Fruit fly (Drosophila melanogaster): ENCODE results near the gene Rpn12.

Gene Rpn12

DNA sequence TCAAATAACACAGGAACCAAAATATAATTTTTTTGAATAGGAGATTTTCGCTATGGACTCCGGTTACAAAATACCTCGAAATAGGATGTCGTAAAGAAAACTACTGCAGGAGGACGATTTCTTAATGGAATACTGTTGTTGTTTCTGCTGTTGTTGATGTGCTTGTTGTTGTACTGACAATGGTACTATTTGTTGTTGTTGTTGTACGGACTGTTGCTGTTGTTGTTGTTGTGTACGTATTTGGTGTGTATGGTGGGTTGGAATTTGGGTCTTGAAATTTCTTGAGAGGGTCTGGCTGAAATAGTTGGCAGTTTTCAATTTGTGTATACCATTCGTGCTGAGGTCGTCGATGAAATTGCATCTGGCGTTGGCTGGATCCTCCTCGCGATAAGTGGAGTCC lies 43.4 kb downstream of the Rpn12 start:
- TF ChIP-seq CTCF (optimal IDR thresholded peaks at IDR 0.05): no peak
- TF ChIP-seq CG8478 (optimal IDR thresholded peaks at IDR 0.05): no peak

DNA sequence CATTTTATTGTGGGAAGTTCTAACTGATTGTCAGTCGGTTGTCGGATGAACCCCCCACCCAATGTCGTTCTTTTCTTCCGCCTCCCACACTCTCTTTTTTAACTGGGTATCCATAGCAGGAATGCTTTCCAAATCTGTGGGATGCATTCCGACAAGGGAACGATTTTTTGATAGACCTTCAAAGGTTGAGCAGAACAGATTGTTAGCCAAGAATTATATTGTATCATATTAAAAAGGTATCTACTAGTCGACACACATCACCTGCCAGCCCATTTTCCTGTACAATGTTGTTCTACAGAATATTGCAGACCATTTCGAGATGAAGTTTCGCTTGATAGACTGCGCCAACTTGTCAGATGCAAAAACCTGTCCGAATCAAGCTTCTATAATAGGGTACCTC lies 47.0 kb downstream of the Rpn12 start:
- TF ChIP-seq CTCF (optimal IDR thresholded peaks at IDR 0.05) (no peak), CG8478 (optimal IDR thresholded peaks at IDR 0.05) (no peak)

DNA sequence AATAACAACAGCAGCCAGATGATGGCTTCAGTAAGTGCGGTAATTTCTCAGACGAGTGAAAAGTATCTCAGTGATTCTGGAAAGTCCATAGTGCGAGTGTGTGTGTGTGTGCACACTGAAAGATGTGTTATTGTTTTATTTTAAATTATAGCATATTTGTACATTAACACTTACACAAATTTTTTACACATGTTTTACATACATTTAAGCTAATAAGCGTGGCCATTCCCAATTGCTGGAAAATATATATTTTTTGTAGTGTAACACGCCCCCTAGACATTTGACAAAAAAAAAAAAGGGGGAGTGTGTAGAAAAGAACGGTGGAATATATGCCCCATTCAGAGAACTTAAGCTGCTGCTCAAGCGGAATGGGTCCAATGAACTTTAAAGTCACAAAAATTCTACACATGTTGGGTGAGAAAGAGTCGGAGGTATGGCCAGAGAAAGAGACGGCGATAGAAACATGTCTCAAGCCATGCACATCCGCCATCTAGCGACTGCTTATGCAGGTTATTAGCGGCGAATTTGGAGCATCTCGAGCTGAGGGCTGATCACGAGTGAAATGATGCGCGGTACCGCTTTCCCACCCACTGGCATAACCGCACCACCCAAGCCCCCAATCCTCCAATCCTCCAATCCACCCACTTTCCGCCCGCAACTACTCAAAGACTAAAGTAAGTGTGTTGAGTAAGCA lies 49.2 kb downstream of the Rpn12 start:
- TF ChIP-seq CTCF (optimal IDR thresholded peaks at IDR 0.05) (peak; percentile 70 to 73), CG8478 (optimal IDR thresholded peaks at IDR 0.05) (no peak)
